Worm (Caenorhabditis elegans) whole organism, L1 larva: ENCODE measurements around the gene K09C6.8.

Experiments used
- aly-2 ChIP-seq: fragments of 150-350 bp; optimal IDR thresholded peaks from 2 replicates; lab custom pipeline; 2014; ENCODE audit warnings: missing biosample characterization, missing genetic modification characterization
- nhr-12 ChIP-seq: sonication (generic microtip); optimal IDR thresholded peaks from 2 replicates; lab custom pipeline; 2017; ENCODE audit warnings: missing biosample characterization, missing genetic modification characterization
- sptf-1 ChIP-seq: fragments of 150-350 bp; optimal IDR thresholded peaks from 2 replicates; lab custom pipeline; 2014; ENCODE audit warnings: missing biosample characterization, missing genetic modification characterization

- TF ChIP-seq aly-2 (tag; lab: Kevin White, UChicago), result no peak
- TF ChIP-seq sptf-1 (tag; lab: Kevin White, UChicago), result no peak
- TF ChIP-seq nhr-12 (tag; lab: Kevin White, UChicago), result no peak
Observed at ce11 chrV:833368-833767, 9.7 kb downstream of the K09C6.8 start, which contains the start of gene F41H8.1.
